Fruit fly (Drosophila melanogaster) whole organism, embryonic: ENCODE data around the gene CG46059.

Experiments
- CG10209 ChIP-seq: fragments of 200-800 bp; sonication (Bioruptor generic); optimal IDR thresholded peaks from 3 replicates; lab custom pipeline; 2017; ENCODE audit warnings: missing biosample characterization, mild to moderate bottlenecking, missing genetic modification characterization, missing genetic modification reagents
- CG10979 ChIP-seq: fragments of 200-800 bp; sonication (Bioruptor generic); optimal IDR thresholded peaks from 2 replicates; lab custom pipeline; 2018; ENCODE audit warnings: missing biosample characterization, mild to moderate bottlenecking, missing genetic modification characterization, moderate library complexity
- CG11093 ChIP-seq: fragments of 200-800 bp; sonication (Bioruptor generic); IDR thresholded peaks from 3 replicates; pipeline ENCODE4 v1.3.6; 2022; ENCODE audit warnings: missing biosample characterization, missing genetic modification characterization
- CG11560 ChIP-seq: fragments of 200-800 bp; sonication (Bioruptor generic); IDR thresholded peaks from 3 replicates; pipeline ENCODE4 v1.3.6; 2022; ENCODE audit warnings: missing biosample characterization, missing genetic modification characterization
- CG12071 ChIP-seq: fragments of 200-800 bp; sonication (Bioruptor generic); optimal IDR thresholded peaks from 3 replicates; lab custom pipeline; 2018; ENCODE audit warnings: missing biosample characterization, mild to moderate bottlenecking, missing genetic modification characterization
- CG12236 ChIP-seq: fragments of 200-800 bp; sonication (Bioruptor generic); optimal IDR thresholded peaks from 2 replicates; lab custom pipeline; 2016; ENCODE audit warnings: missing biosample characterization, missing genetic modification characterization
- CG14860 ChIP-seq: fragments of 200-800 bp; sonication (Bioruptor generic); IDR thresholded peaks from 3 replicates; pipeline ENCODE4 v1.3.6; 2022; ENCODE audit warnings: missing biosample characterization, missing genetic modification characterization; ENCODE audit not compliant: partially characterized antibody
- CG15696 ChIP-seq: fragments of 200-800 bp; sonication (Bioruptor generic); optimal IDR thresholded peaks from 2 replicates; lab custom pipeline; 2019; ENCODE audit warnings: missing biosample characterization, mild to moderate bottlenecking, missing genetic modification characterization, moderate library complexity
- CG1602 ChIP-seq: fragments of 200-800 bp; sonication (Bioruptor generic); optimal IDR thresholded peaks from 3 replicates; lab custom pipeline; 2016; ENCODE audit warnings: missing biosample characterization, missing genetic modification characterization
- CG17361 ChIP-seq: fragments of 200-800 bp; sonication (Bioruptor generic); IDR thresholded peaks from 3 replicates; pipeline ENCODE4 v1.3.6; 2022; ENCODE audit warnings: missing biosample characterization, missing genetic modification characterization
- CG2678 ChIP-seq: fragments of 200-800 bp; sonication (Bioruptor generic); optimal IDR thresholded peaks from 3 replicates; lab custom pipeline; 2019; ENCODE audit warnings: missing biosample characterization, mild to moderate bottlenecking, missing genetic modification characterization, moderate library complexity
- CG2712 ChIP-seq: fragments of 200-800 bp; optimal IDR thresholded peaks from 3 replicates; lab custom pipeline; 2019; ENCODE audit warnings: missing biosample characterization, mild to moderate bottlenecking, missing genetic modification characterization, moderate library complexity
- CG30403 ChIP-seq: fragments of 200-800 bp; sonication (Bioruptor generic); optimal IDR thresholded peaks from 3 replicates; lab custom pipeline; 2016; ENCODE audit warnings: missing biosample characterization, missing genetic modification characterization
- CG6654 ChIP-seq: fragments of 200-800 bp; sonication (Bioruptor generic); optimal IDR thresholded peaks from 2 replicates; lab custom pipeline; 2017; ENCODE audit warnings: missing biosample characterization, mild to moderate bottlenecking, missing genetic modification characterization
- CG6791 ChIP-seq: fragments of 200-800 bp; sonication (Bioruptor generic); IDR thresholded peaks from 3 replicates; pipeline ENCODE4 v1.3.6; 2022; ENCODE audit warnings: missing biosample characterization, missing genetic modification characterization; ENCODE audit not compliant: partially characterized antibody
- CG7839 ChIP-seq: fragments of 200-800 bp; sonication (Bioruptor generic); optimal IDR thresholded peaks from 3 replicates; lab custom pipeline; 2018; ENCODE audit warnings: missing biosample characterization, mild to moderate bottlenecking, missing genetic modification characterization, moderate library complexity
- CG7963 ChIP-seq: fragments of 200-800 bp; sonication (Bioruptor generic); IDR thresholded peaks from 3 replicates; pipeline ENCODE4 v1.3.6; 2022; ENCODE audit warnings: missing biosample characterization, missing genetic modification characterization; ENCODE audit not compliant: partially characterized antibody
- CG8478 ChIP-seq: fragments of >200 bp; optimal IDR thresholded peaks from 2 replicates; lab custom pipeline; 2018
- CG8765 ChIP-seq: fragments of 200-800 bp; sonication (Bioruptor generic); IDR thresholded peaks from 2 replicates; pipeline ENCODE4 v1.3.6; 2022; ENCODE audit warnings: missing biosample characterization, missing genetic modification characterization
- CG9437 ChIP-seq: fragments of 200-800 bp; sonication (Bioruptor generic); optimal IDR thresholded peaks from 2 replicates; lab custom pipeline; 2018; ENCODE audit warnings: missing biosample characterization, mild to moderate bottlenecking, missing genetic modification characterization
- CG9727 ChIP-seq: fragments of 200-800 bp; sonication (Bioruptor generic); optimal IDR thresholded peaks from 3 replicates; lab custom pipeline; 2017; ENCODE audit warnings: missing biosample characterization, mild to moderate bottlenecking, missing genetic modification characterization
- CG9817 ChIP-seq: fragments of 200-800 bp; sonication (Bioruptor generic); optimal IDR thresholded peaks from 2 replicates; lab custom pipeline; 2018; ENCODE audit warnings: missing biosample characterization, mild to moderate bottlenecking, missing genetic modification characterization, moderate library complexity
- D19B ChIP-seq: fragments of 200-800 bp; sonication (Bioruptor generic); optimal IDR thresholded peaks from 2 replicates; lab custom pipeline; 2017; ENCODE audit warnings: missing biosample characterization, mild to moderate bottlenecking, missing genetic modification characterization
- Deaf1 ChIP-seq: fragments of 200-800 bp; optimal IDR thresholded peaks from 3 replicates; lab custom pipeline; 2019; ENCODE audit warnings: missing biosample characterization, mild to moderate bottlenecking, missing genetic modification characterization, moderate library complexity
- Dll ChIP-seq: fragments of 200-800 bp; sonication (Bioruptor generic); IDR thresholded peaks from 4 replicates; pipeline ENCODE4 v1.3.6; 2022; ENCODE audit warnings: missing biosample characterization, missing genetic modification characterization; ENCODE audit not compliant: partially characterized antibody
- HLH4C ChIP-seq: fragments of 200-800 bp; sonication (Bioruptor generic); IDR thresholded peaks from 3 replicates; pipeline ENCODE4 v1.3.6; 2022; ENCODE audit warnings: missing biosample characterization, missing genetic modification characterization; ENCODE audit not compliant: partially characterized antibody
- Lhr ChIP-seq: fragments of 200-800 bp; sonication (Bioruptor generic); optimal IDR thresholded peaks from 3 replicates; lab custom pipeline; 2017; ENCODE audit warnings: mild to moderate bottlenecking, missing biosample characterization, missing genetic modification reagents, missing genetic modification characterization
- Stat92E ChIP-seq, 3 experiments: fragments of >200 bp in 2 of 3; fragments of 200-800 bp in 1 of 3; sonication (Bioruptor generic) in 1 of 3; optimal IDR thresholded peaks; 2 replicates each; lab custom pipeline; 2017 to 2019; ENCODE audit warnings: missing biosample characterization in 3 of 3, missing genetic modification characterization in 3 of 3, mild to moderate bottlenecking in 1 of 3, moderate library complexity in 1 of 3
- Usf ChIP-seq: fragments of 200-800 bp; sonication (Bioruptor generic); optimal IDR thresholded peaks from 2 replicates; lab custom pipeline; 2017; ENCODE audit warnings: missing genotype, missing biosample characterization, missing genetic modification characterization
- ac ChIP-seq: fragments of 200-800 bp; sonication (Bioruptor generic); optimal IDR thresholded peaks from 3 replicates; lab custom pipeline; 2017; ENCODE audit warnings: missing biosample characterization, mild to moderate bottlenecking, missing genetic modification characterization
- ara ChIP-seq: fragments of 200-800 bp; sonication (Bioruptor generic); IDR thresholded peaks from 2 replicates; pipeline ENCODE4 v1.3.6; 2022; ENCODE audit warnings: missing biosample characterization, missing genetic modification characterization
- chif ChIP-seq, 2 experiments: fragments of 200-800 bp; sonication (Bioruptor generic); optimal IDR thresholded peaks; 3 replicates each; lab custom pipeline; 2016; ENCODE audit warnings: missing biosample characterization in 2 of 2, missing genetic modification characterization in 2 of 2
- emc ChIP-seq: fragments of 200-800 bp; sonication (Bioruptor generic); optimal IDR thresholded peaks from 2 replicates; lab custom pipeline; 2016; ENCODE audit warnings: missing biosample characterization, missing genetic modification characterization
- en ChIP-seq: fragments of 200-800 bp; sonication (Bioruptor generic); optimal IDR thresholded peaks from 2 replicates; lab custom pipeline; 2016; ENCODE audit warnings: missing biosample characterization, missing genetic modification characterization
- fd102C ChIP-seq: fragments of 200-800 bp; sonication (Bioruptor generic); optimal IDR thresholded peaks from 2 replicates; lab custom pipeline; 2018; ENCODE audit warnings: missing biosample characterization, mild to moderate bottlenecking, missing genetic modification characterization, moderate library complexity
- ftz-f1 ChIP-seq: fragments of 200-800 bp; sonication (Bioruptor generic); optimal IDR thresholded peaks from 2 replicates; lab custom pipeline; 2016; ENCODE audit warnings: missing biosample characterization, missing genetic modification characterization
- gem ChIP-seq: fragments of 200-800 bp; sonication (Bioruptor generic); optimal IDR thresholded peaks from 2 replicates; lab custom pipeline; 2019; ENCODE audit warnings: missing biosample characterization, mild to moderate bottlenecking, missing genetic modification characterization, moderate library complexity
- grau ChIP-seq: fragments of 200-800 bp; optimal IDR thresholded peaks from 3 replicates; lab custom pipeline; 2019; ENCODE audit warnings: missing biosample characterization, mild to moderate bottlenecking, missing genetic modification characterization, moderate library complexity
- kay ChIP-seq: fragments of 200-800 bp; sonication (Bioruptor generic); optimal IDR thresholded peaks from 2 replicates; lab custom pipeline; 2016; ENCODE audit warnings: missing biosample characterization, missing genetic modification characterization
- lilli ChIP-seq: fragments of 200-800 bp; sonication (Bioruptor generic); optimal IDR thresholded peaks from 3 replicates; lab custom pipeline; 2016; ENCODE audit warnings: missing biosample characterization, missing genetic modification characterization
- lola ChIP-seq, 3 experiments: fragments of >200 bp in 2 of 3; fragments of 200-800 bp in 1 of 3; sonication (Bioruptor generic) in 1 of 3; optimal IDR thresholded peaks; 2 replicates each; lab custom pipeline; 2017 to 2019; ENCODE audit warnings: missing biosample characterization in 3 of 3, missing genetic modification characterization in 3 of 3, mild to moderate bottlenecking in 1 of 3, moderate library complexity in 1 of 3
- maf-S ChIP-seq: fragments of 200-800 bp; sonication (Bioruptor generic); optimal IDR thresholded peaks from 2 replicates; lab custom pipeline; 2016; ENCODE audit warnings: missing biosample characterization, missing genetic modification characterization
- ranshi ChIP-seq: fragments of 200-800 bp; sonication (Bioruptor generic); IDR thresholded peaks from 2 replicates; pipeline ENCODE4 v1.3.6; 2022; ENCODE audit warnings: missing biosample characterization, missing genetic modification characterization
- row ChIP-seq: fragments of 200-800 bp; sonication (Bioruptor generic); IDR thresholded peaks from 3 replicates; pipeline ENCODE4 v1.3.6; 2022; ENCODE audit warnings: missing biosample characterization, missing genetic modification characterization
- seq ChIP-seq: fragments of 200-800 bp; sonication (Bioruptor generic); IDR thresholded peaks from 2 replicates; pipeline ENCODE4 v1.3.6; 2022; ENCODE audit warnings: missing biosample characterization, missing genetic modification characterization
- sqz ChIP-seq: fragments of 200-800 bp; sonication (Bioruptor generic); optimal IDR thresholded peaks from 3 replicates; lab custom pipeline; 2018; ENCODE audit warnings: missing biosample characterization, mild to moderate bottlenecking, missing genetic modification characterization
- unpg ChIP-seq: fragments of 200-800 bp; sonication (Bioruptor generic); optimal IDR thresholded peaks from 3 replicates; lab custom pipeline; 2018; ENCODE audit warnings: missing biosample characterization, mild to moderate bottlenecking, missing genetic modification characterization, moderate library complexity
- zen2 ChIP-seq: fragments of 200-800 bp; sonication (Bioruptor generic); IDR thresholded peaks from 3 replicates; pipeline ENCODE4 v1.3.6; 2022; ENCODE audit warnings: missing biosample characterization, missing genetic modification characterization; ENCODE audit not compliant: partially characterized antibody
- zfh1 ChIP-seq: fragments of 200-800 bp; sonication (Bioruptor generic); IDR thresholded peaks from 3 replicates; pipeline ENCODE4 v1.3.6; 2022; ENCODE audit warnings: missing biosample characterization, missing genetic modification characterization

The CG46059 gene

DNA sequence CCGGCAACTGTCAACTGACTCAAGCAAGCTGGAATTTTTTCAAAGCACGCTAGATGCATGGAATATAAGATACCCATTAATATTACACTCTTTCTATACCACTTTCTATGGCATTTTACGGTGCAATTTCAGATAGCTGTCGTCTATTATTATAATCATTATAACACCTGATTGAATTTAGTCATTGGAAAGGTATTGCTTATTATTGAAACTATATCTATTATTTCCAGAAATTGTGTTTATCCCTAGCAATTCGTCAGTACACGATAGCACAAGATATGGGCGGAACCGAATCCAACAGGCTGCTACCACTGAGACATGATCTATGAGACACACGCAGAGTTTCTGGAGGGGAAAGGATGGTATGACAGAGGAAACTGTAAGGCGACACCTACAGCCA lies 35.9 kb upstream of the CG46059 start (continued):
- TF ChIP-seq en = no peak
- 0 out of 3 replicates have a peak, but pooled peaks have one; percentile 21 for TF ChIP-seq CG7963 (GFP tag; lab: Robert Waterston, UW)
- no peak for TF ChIP-seq Deaf1 (tag; lab: Kevin White, UChicago)
- no peak for TF ChIP-seq zen2 (GFP tag; lab: Robert Waterston, UW)
- TF ChIP-seq Usf = peak; percentile 2
- peak; percentile 46; the same call in 1 of the 3 replicates for TF ChIP-seq zfh1
- TF ChIP-seq D19B (GFP tag; lab: Kevin White, UChicago) = peak; percentile 68
- TF ChIP-seq CG9817 (tag; lab: Kevin White, UChicago) = no peak
- TF ChIP-seq CG9727 (GFP tag; lab: Kevin White, UChicago) = peak; percentile 77
- no peak for TF ChIP-seq CG11560 (tag; lab: Robert Waterston, UW)
- TF ChIP-seq CG8478 (lab: Kevin White, UChicago) = no peak
- TF ChIP-seq row (GFP tag; lab: Robert Waterston, UW) = peak; percentile 65
- 0 out of 2 replicates have a peak, but pooled peaks have one; percentile 27 for TF ChIP-seq ara
- TF ChIP-seq CG12071 (GFP tag; lab: Kevin White, UChicago) = no peak
- TF ChIP-seq unpg = no peak
- TF ChIP-seq CG12236 (GFP tag; lab: Kevin White, UChicago) = peak; percentile 16
- peak; percentile 12; the same call in 1 of the 3 replicates for TF ChIP-seq CG14860 (GFP tag; lab: Robert Waterston, UW)
- TF ChIP-seq CG7839 (tag; lab: Kevin White, UChicago) = peak; percentile 37
- TF ChIP-seq seq (GFP tag; lab: Robert Waterston, UW) = no peak
- TF ChIP-seq HLH4C = 0 out of 3 replicates have a peak, but pooled peaks have one; percentile 17
- no peak for TF ChIP-seq maf-S (GFP tag; lab: Kevin White, UChicago)
- TF ChIP-seq lilli (GFP tag; lab: Kevin White, UChicago) = peak; percentile 1
- no peak for TF ChIP-seq Lhr
- TF ChIP-seq CG10209 (GFP tag; lab: Kevin White, UChicago) = peak; percentile 34
- TF ChIP-seq CG2678 (tag; lab: Kevin White, UChicago) = no peak
- TF ChIP-seq ftz-f1 (GFP tag; lab: Kevin White, UChicago) = no peak
- TF ChIP-seq CG9437 (GFP tag; lab: Kevin White, UChicago) = no peak
- TF ChIP-seq CG11093 (GFP tag; lab: Robert Waterston, UW) = no peak
- TF ChIP-seq ac = peak; percentile 93
- TF ChIP-seq chif (GFP tag; optimal IDR thresholded peaks at IDR 0.05; lab: Kevin White, UChicago) = peak in 1 of 2 experiments; percentile 61
- TF ChIP-seq fd102C = peak; percentile 82
- TF ChIP-seq CG8765 = peak; percentile 29; the same call in 1 of the 2 replicates
- peak; percentile 66 for TF ChIP-seq CG15696
- TF ChIP-seq CG17361 (GFP tag; lab: Robert Waterston, UW) = 0 out of 3 replicates have a peak, but pooled peaks have one; percentile 11
- peak in 1 of 3 experiments; percentile 16 for TF ChIP-seq Stat92E (GFP tag; optimal IDR thresholded peaks at IDR 0.05; lab: Kevin White, UChicago)
- peak; percentile 54 for TF ChIP-seq gem (tag; lab: Kevin White, UChicago)
- peak; percentile 20 for TF ChIP-seq grau
- TF ChIP-seq kay (GFP tag; lab: Kevin White, UChicago) = no peak
- TF ChIP-seq CG2712 (tag; lab: Kevin White, UChicago) = peak; percentile 71
- peak; percentile 26 for TF ChIP-seq CG30403 (GFP tag; lab: Kevin White, UChicago)
- no peak for TF ChIP-seq ranshi (GFP tag; lab: Robert Waterston, UW)
- TF ChIP-seq CG6654 (GFP tag; lab: Kevin White, UChicago) = no peak
- TF ChIP-seq emc (GFP tag; lab: Kevin White, UChicago) = no peak
- TF ChIP-seq CG10979 (tag; lab: Kevin White, UChicago) = peak; percentile 59
- TF ChIP-seq CG6791 (GFP tag; lab: Robert Waterston, UW) = peak; percentile 40; the same call in 1 of the 3 replicates
- TF ChIP-seq sqz = no peak
- peak in 1 of 3 experiments; percentile 60 for TF ChIP-seq lola (GFP tag; optimal IDR thresholded peaks at IDR 0.05; lab: Kevin White, UChicago)
- no peak for TF ChIP-seq Dll (GFP tag; lab: Robert Waterston, UW)
- peak; percentile 16 for TF ChIP-seq CG1602 (GFP tag; lab: Kevin White, UChicago)
